Fruit fly (Drosophila melanogaster) whole organism, embryonic: ENCODE data around the gene CG8319.

Experiments used
- Awh ChIP-seq: fragments of 200-800 bp; sonication (Bioruptor generic); IDR thresholded peaks from 2 replicates; pipeline ENCODE4, ENCODE4 v1.3.6; 2022; ENCODE audit warnings: missing biosample characterization, missing genetic modification characterization
- CG10654 ChIP-seq: fragments of 200-800 bp; sonication (Bioruptor generic); optimal IDR thresholded peaks from 2 replicates; lab custom pipeline; 2016; ENCODE audit warnings: missing biosample characterization, missing genetic modification characterization
- CG11560 ChIP-seq: fragments of 200-800 bp; sonication (Bioruptor generic); IDR thresholded peaks from 3 replicates; pipeline ENCODE4 v1.3.6; 2022; ENCODE audit warnings: missing biosample characterization, missing genetic modification characterization
- CG12236 ChIP-seq: fragments of 200-800 bp; sonication (Bioruptor generic); optimal IDR thresholded peaks from 2 replicates; lab custom pipeline; 2016; ENCODE audit warnings: missing biosample characterization, missing genetic modification characterization
- CG12769 ChIP-seq: fragments of 200-800 bp; sonication (Bioruptor generic); optimal IDR thresholded peaks from 2 replicates; lab custom pipeline; 2019; ENCODE audit warnings: missing biosample characterization, mild to moderate bottlenecking, missing genetic modification characterization, moderate library complexity
- CG13424 ChIP-seq: fragments of 200-800 bp; sonication (Bioruptor generic); optimal IDR thresholded peaks from 2 replicates; lab custom pipeline; 2019; ENCODE audit warnings: missing biosample characterization, mild to moderate bottlenecking, missing genetic modification characterization, moderate library complexity
- CG14667 ChIP-seq: fragments of 200-800 bp; sonication (Bioruptor generic); IDR thresholded peaks from 2 replicates; pipeline ENCODE4 v1.3.6; 2022; ENCODE audit warnings: missing biosample characterization, missing genetic modification characterization
- CG15514 ChIP-seq: fragments of 200-800 bp; sonication (Bioruptor generic); optimal IDR thresholded peaks from 3 replicates; lab custom pipeline; 2017; ENCODE audit warnings: missing biosample characterization, missing genetic modification characterization, mild to moderate bottlenecking, moderate library complexity, missing genetic modification reagents
- CG18599 ChIP-seq: fragments of 200-800 bp; sonication (Bioruptor generic); optimal IDR thresholded peaks from 3 replicates; lab custom pipeline; 2017; ENCODE audit warnings: missing biosample characterization, missing genetic modification characterization, mild to moderate bottlenecking, moderate library complexity, missing genetic modification reagents
- CG3065 ChIP-seq: fragments of 200-800 bp; sonication (Bioruptor generic); optimal IDR thresholded peaks from 2 replicates; lab custom pipeline; 2016; ENCODE audit warnings: missing biosample characterization, missing genetic modification characterization
- CG31441 ChIP-seq: fragments of 200-800 bp; sonication (Bioruptor generic); IDR thresholded peaks from 2 replicates; pipeline ENCODE4 v1.3.6; 2022; ENCODE audit warnings: missing biosample characterization, missing genetic modification characterization
- CG43689 ChIP-seq: fragments of 200-800 bp; sonication (Bioruptor generic); IDR thresholded peaks from 2 replicates; pipeline ENCODE4 v1.3.6; 2022; ENCODE audit warnings: missing biosample characterization, missing genetic modification characterization
- CG4707 ChIP-seq: fragments of 200-800 bp; sonication (Bioruptor generic); optimal IDR thresholded peaks from 2 replicates; lab custom pipeline; 2018; ENCODE audit warnings: missing biosample characterization, mild to moderate bottlenecking, missing genetic modification characterization, moderate library complexity
- CG4730 ChIP-seq: fragments of 200-800 bp; sonication (Bioruptor generic); IDR thresholded peaks from 2 replicates; pipeline ENCODE4 v1.3.6; 2022; ENCODE audit warnings: missing biosample characterization, missing genetic modification characterization
- CG6683 ChIP-seq: fragments of 200-800 bp; sonication (Bioruptor generic); optimal IDR thresholded peaks from 2 replicates; lab custom pipeline; 2017; ENCODE audit warnings: missing biosample characterization, mild to moderate bottlenecking, missing genetic modification characterization, missing genetic modification reagents
- CG6854 ChIP-seq: fragments of 200-800 bp; sonication (Bioruptor generic); optimal IDR thresholded peaks from 3 replicates; lab custom pipeline; 2017; ENCODE audit warnings: missing biosample characterization, mild to moderate bottlenecking, missing genetic modification characterization
- CG7357 ChIP-seq: fragments of 200-800 bp; sonication (Bioruptor generic); IDR thresholded peaks from 3 replicates; pipeline ENCODE4 v1.3.6; 2022; ENCODE audit warnings: missing biosample characterization, missing genetic modification characterization
- CG9797 ChIP-seq: fragments of 200-800 bp; sonication (Bioruptor generic); optimal IDR thresholded peaks from 3 replicates; lab custom pipeline; 2018; ENCODE audit warnings: missing biosample characterization, mild to moderate bottlenecking, missing genetic modification characterization
- CoRest ChIP-seq: fragments of 200-800 bp; sonication (Bioruptor generic); optimal IDR thresholded peaks from 3 replicates; lab custom pipeline; 2018; ENCODE audit warnings: missing biosample characterization, mild to moderate bottlenecking, missing genetic modification characterization, moderate library complexity
- D ChIP-seq, 2 experiments: fragments of 200-800 bp in 1 of 2; fragments of >200 bp in 1 of 2; sonication (Bioruptor generic) in 1 of 2; optimal IDR thresholded peaks; 2 replicates in 1 of 2; 3 replicates in 1 of 2; lab custom pipeline; 2017; ENCODE audit warnings: mild to moderate bottlenecking in 1 of 2, missing biosample characterization in 1 of 2, missing genetic modification characterization in 1 of 2, missing genetic modification reagents in 1 of 2
- Deaf1 ChIP-seq: fragments of 200-800 bp; optimal IDR thresholded peaks from 3 replicates; lab custom pipeline; 2019; ENCODE audit warnings: missing biosample characterization, mild to moderate bottlenecking, missing genetic modification characterization, moderate library complexity
- Dll ChIP-seq: fragments of 200-800 bp; sonication (Bioruptor generic); IDR thresholded peaks from 4 replicates; pipeline ENCODE4 v1.3.6; 2022; ENCODE audit warnings: missing biosample characterization, missing genetic modification characterization; ENCODE audit not compliant: partially characterized antibody
- HLH54F ChIP-seq: fragments of 200-800 bp; sonication (Bioruptor generic); optimal IDR thresholded peaks from 3 replicates; lab custom pipeline; 2016; ENCODE audit warnings: missing biosample characterization, missing genetic modification characterization
- HLHmδ ChIP-seq: fragments of 200-800 bp; sonication (Bioruptor generic); optimal IDR thresholded peaks from 2 replicates; lab custom pipeline; 2018; ENCODE audit warnings: missing biosample characterization, mild to moderate bottlenecking, missing genetic modification characterization, moderate library complexity
- Hr3 ChIP-seq: fragments of 200-800 bp; sonication (Bioruptor generic); optimal IDR thresholded peaks from 3 replicates; lab custom pipeline; 2016; ENCODE audit warnings: missing biosample characterization, missing genetic modification characterization
- MESR4 ChIP-seq: fragments of 200-800 bp; sonication (Bioruptor generic); optimal IDR thresholded peaks from 2 replicates; lab custom pipeline; 2018; ENCODE audit warnings: missing biosample characterization, mild to moderate bottlenecking, missing genetic modification characterization, moderate library complexity
- Oaz ChIP-seq: fragments of 200-800 bp; sonication (Bioruptor generic); IDR thresholded peaks from 2 replicates; pipeline ENCODE4 v1.3.6; 2022; ENCODE audit warnings: missing biosample characterization, missing genetic modification characterization
- Sox102F ChIP-seq: fragments of 200-800 bp; sonication (Bioruptor generic); optimal IDR thresholded peaks from 2 replicates; lab custom pipeline; 2018; ENCODE audit warnings: missing biosample characterization, mild to moderate bottlenecking, missing genetic modification characterization, moderate library complexity
- ase ChIP-seq: fragments of 200-800 bp; sonication (Bioruptor generic); IDR thresholded peaks from 3 replicates; pipeline ENCODE4 v1.3.6; 2022; ENCODE audit warnings: missing biosample characterization, missing genetic modification characterization
- az2 ChIP-seq: fragments of 200-800 bp; sonication (Bioruptor generic); optimal IDR thresholded peaks from 3 replicates; lab custom pipeline; 2016; ENCODE audit warnings: missing biosample characterization, missing genetic modification characterization
- corto ChIP-seq: fragments of 200-800 bp; sonication (Bioruptor generic); optimal IDR thresholded peaks from 2 replicates; lab custom pipeline; 2016; ENCODE audit warnings: missing biosample characterization, mild to moderate bottlenecking, missing genetic modification characterization, moderate library complexity
- disco-r ChIP-seq: fragments of 200-800 bp; sonication (Bioruptor generic); optimal IDR thresholded peaks from 2 replicates; lab custom pipeline; 2016; ENCODE audit warnings: missing biosample characterization, missing genetic modification characterization
- emc ChIP-seq: fragments of 200-800 bp; sonication (Bioruptor generic); optimal IDR thresholded peaks from 2 replicates; lab custom pipeline; 2016; ENCODE audit warnings: missing biosample characterization, missing genetic modification characterization
- ems ChIP-seq: fragments of 200-800 bp; sonication (Bioruptor generic); optimal IDR thresholded peaks from 3 replicates; lab custom pipeline; 2016; ENCODE audit warnings: missing biosample characterization, missing genetic modification characterization
- eve ChIP-seq, 2 experiments: fragments of >200 bp; optimal IDR thresholded peaks; 2 replicates each; lab custom pipeline; 2017; ENCODE audit warnings: missing biosample characterization in 2 of 2, missing genetic modification characterization in 2 of 2
- exex ChIP-seq: fragments of 200-800 bp; sonication (Bioruptor generic); optimal IDR thresholded peaks from 4 replicates; lab custom pipeline; 2018; ENCODE audit warnings: missing biosample characterization, mild to moderate bottlenecking, missing genetic modification characterization, moderate library complexity
- eyg ChIP-seq: fragments of 200-800 bp; sonication (Bioruptor generic); optimal IDR thresholded peaks from 3 replicates; lab custom pipeline; 2016; ENCODE audit warnings: missing biosample characterization, missing genetic modification characterization
- fd96Cb ChIP-seq: fragments of 200-800 bp; sonication (Bioruptor generic); optimal IDR thresholded peaks from 2 replicates; lab custom pipeline; 2018; ENCODE audit warnings: missing biosample characterization, mild to moderate bottlenecking, missing genetic modification characterization, moderate library complexity
- fu2 ChIP-seq: fragments of 200-800 bp; sonication (Bioruptor generic); optimal IDR thresholded peaks from 2 replicates; lab custom pipeline; 2016; ENCODE audit warnings: missing biosample characterization, missing genetic modification characterization
- lola ChIP-seq, 3 experiments: fragments of >200 bp in 2 of 3; fragments of 200-800 bp in 1 of 3; sonication (Bioruptor generic) in 1 of 3; optimal IDR thresholded peaks; 2 replicates each; lab custom pipeline; 2017 to 2019; ENCODE audit warnings: missing biosample characterization in 3 of 3, missing genetic modification characterization in 3 of 3, mild to moderate bottlenecking in 1 of 3, moderate library complexity in 1 of 3
- org-1 ChIP-seq: fragments of 200-800 bp; sonication (Bioruptor generic); optimal IDR thresholded peaks from 2 replicates; lab custom pipeline; 2017; ENCODE audit warnings: missing biosample characterization, missing genetic modification characterization
- pan ChIP-seq, 4 experiments: fragments of >200 bp in 3 of 4; fragments of 200-800 bp in 1 of 4; sonication (Bioruptor generic) in 1 of 4; optimal IDR thresholded peaks in 3 of 4; IDR thresholded peaks in 1 of 4; 2 replicates each; pipeline versions ENCODE4 v1.3.6 to Lab custom; 2017 to 2022; ENCODE audit warnings: missing biosample characterization in 2 of 4, missing genetic modification characterization in 2 of 4, mixed read lengths in 1 of 4
- prd ChIP-seq, 3 experiments: fragments of >200 bp in 2 of 3; fragments of 200-800 bp in 1 of 3; sonication (Bioruptor generic) in 1 of 3; optimal IDR thresholded peaks in 2 of 3; IDR thresholded peaks in 1 of 3; 2 replicates in 2 of 3; 3 replicates in 1 of 3; pipeline versions ENCODE4 v1.3.6 to Lab custom; 2017 to 2022; ENCODE audit warnings: missing biosample characterization in 1 of 3, missing genetic modification characterization in 1 of 3
- row ChIP-seq: fragments of 200-800 bp; sonication (Bioruptor generic); IDR thresholded peaks from 3 replicates; pipeline ENCODE4 v1.3.6; 2022; ENCODE audit warnings: missing biosample characterization, missing genetic modification characterization
- salm ChIP-seq: fragments of 200-800 bp; sonication (Bioruptor generic); optimal IDR thresholded peaks from 2 replicates; lab custom pipeline; 2018; ENCODE audit warnings: missing biosample characterization, mild to moderate bottlenecking, missing genetic modification characterization
- slp2 ChIP-seq: fragments of 200-800 bp; sonication (Bioruptor generic); optimal IDR thresholded peaks from 2 replicates; lab custom pipeline; 2016; ENCODE audit warnings: missing biosample characterization, missing genetic modification characterization
- tap ChIP-seq: fragments of 200-800 bp; optimal IDR thresholded peaks from 3 replicates; lab custom pipeline; 2019; ENCODE audit warnings: missing biosample characterization, mild to moderate bottlenecking, missing genetic modification characterization, moderate library complexity
- zfh1 ChIP-seq: fragments of 200-800 bp; sonication (Bioruptor generic); IDR thresholded peaks from 3 replicates; pipeline ENCODE4 v1.3.6; 2022; ENCODE audit warnings: missing biosample characterization, missing genetic modification characterization
- zfh2 ChIP-seq: fragments of 200-800 bp; sonication (Bioruptor generic); optimal IDR thresholded peaks from 2 replicates; lab custom pipeline; 2016; ENCODE audit warnings: missing biosample characterization, missing genetic modification characterization

Gene CG8319

DNA sequence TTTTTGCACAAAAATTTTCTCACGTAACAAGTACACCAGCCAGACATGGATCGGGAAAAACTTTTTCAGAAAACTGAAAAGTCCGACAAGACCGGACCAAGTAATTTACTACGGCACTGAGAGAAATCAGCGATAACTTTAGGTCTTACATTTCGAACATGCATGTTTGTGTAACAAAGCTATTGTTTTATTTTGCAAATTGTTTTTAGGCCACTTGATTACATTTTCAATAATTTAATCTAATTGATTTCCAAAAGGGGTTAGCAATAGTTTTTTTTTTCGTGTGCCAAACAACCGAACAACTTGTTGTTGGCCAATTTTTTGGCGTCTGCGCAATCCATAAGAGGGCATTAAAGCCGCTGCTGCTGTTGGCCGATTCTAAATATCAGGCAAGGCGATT lies 14.0 kb upstream of the CG8319 start (continued):
- TF ChIP-seq zfh2, result peak; percentile 59
- no peak for TF ChIP-seq CG3065 (GFP tag; lab: Kevin White, UChicago)
- no peak for TF ChIP-seq pan (optimal IDR thresholded peaks at IDR 0.05; lab: Kevin White, UChicago)
- peak in 1 of 2 experiments; percentile 72 for TF ChIP-seq pan (GFP tag; optimal IDR thresholded peaks at IDR 0.05 in 1 of 2, IDR thresholded peaks at IDR 0.05 in 1 of 2)
- TF ChIP-seq eve (GFP tag; optimal IDR thresholded peaks at IDR 0.05; lab: Kevin White, UChicago), result peak in 1 of 2 experiments; percentile 56
- TF ChIP-seq CoRest (tag; lab: Kevin White, UChicago), result peak; percentile 28
- peak; percentile 45 for TF ChIP-seq Hr3 (GFP tag; lab: Kevin White, UChicago)
- TF ChIP-seq CG12769 (tag; lab: Kevin White, UChicago), result peak; percentile 69
- TF ChIP-seq CG14667 (GFP tag; lab: Robert Waterston, UW), result no peak
- no peak for TF ChIP-seq salm (tag; lab: Kevin White, UChicago)
- TF ChIP-seq HLHmδ (GFP tag; lab: Kevin White, UChicago), result no peak
- TF ChIP-seq ase (GFP tag; lab: Robert Waterston, UW), result no peak; the same call in 1 of the 3 replicates
- no peak for TF ChIP-seq exex (tag; lab: Kevin White, UChicago)
- TF ChIP-seq CG43689 (GFP tag; lab: Robert Waterston, UW), result no peak
- peak; percentile 13 for TF ChIP-seq Deaf1 (tag; lab: Kevin White, UChicago)
- peak; percentile 65 for TF ChIP-seq CG15514
- peak; percentile 8 for TF ChIP-seq disco-r (GFP tag; lab: Kevin White, UChicago)
- peak; percentile 46 for TF ChIP-seq HLH54F (GFP tag; lab: Kevin White, UChicago)
- peak; percentile 64 for TF ChIP-seq row (GFP tag; lab: Robert Waterston, UW)
- peak; percentile 47 for TF ChIP-seq az2 (GFP tag; lab: Kevin White, UChicago)
- TF ChIP-seq D (optimal IDR thresholded peaks at IDR 0.05; lab: Kevin White, UChicago), result no peak
- peak; percentile 22 for TF ChIP-seq D (GFP tag; optimal IDR thresholded peaks at IDR 0.05; lab: Kevin White, UChicago)
- peak; percentile 43 for TF ChIP-seq CG6854 (GFP tag; lab: Kevin White, UChicago)
- TF ChIP-seq CG31441, result peak; percentile 70
- no peak for TF ChIP-seq Dll
- no peak for TF ChIP-seq lola (GFP tag; optimal IDR thresholded peaks at IDR 0.05; lab: Kevin White, UChicago)
- TF ChIP-seq CG11560 (tag; lab: Robert Waterston, UW), result no peak
- TF ChIP-seq Oaz (GFP tag; lab: Robert Waterston, UW), result no peak
- peak; percentile 82 for TF ChIP-seq Sox102F (GFP tag; lab: Kevin White, UChicago)
- TF ChIP-seq CG18599 (GFP tag; lab: Kevin White, UChicago), result peak; percentile 81
- no peak for TF ChIP-seq MESR4 (GFP tag; lab: Kevin White, UChicago)
- peak; percentile 66 for TF ChIP-seq fd96Cb (tag; lab: Kevin White, UChicago)
- no peak for TF ChIP-seq CG4730 (GFP tag; lab: Robert Waterston, UW)
- peak; percentile 43 for TF ChIP-seq eyg (GFP tag; lab: Kevin White, UChicago)
- peak; percentile 39 for TF ChIP-seq CG12236
- TF ChIP-seq Awh, result 0 out of 2 replicates have a peak, but pooled peaks have one; percentile 44
- TF ChIP-seq CG9797 (GFP tag; lab: Kevin White, UChicago), result no peak
- TF ChIP-seq org-1, result peak; percentile 53
- TF ChIP-seq CG7357 (GFP tag; lab: Robert Waterston, UW), result 0 out of 3 replicates have a peak, but pooled peaks have one; percentile 47
- peak; percentile 66 for TF ChIP-seq corto (GFP tag; lab: Kevin White, UChicago)
- no peak for TF ChIP-seq prd (optimal IDR thresholded peaks at IDR 0.05; lab: Kevin White, UChicago)
- peak; percentile 79 for TF ChIP-seq prd (GFP tag; IDR thresholded peaks at IDR 0.05; lab: Robert Waterston, UW)
- TF ChIP-seq CG6683 (GFP tag; lab: Kevin White, UChicago), result peak; percentile 31
- TF ChIP-seq tap, result peak; percentile 20
- TF ChIP-seq zfh1 (GFP tag; lab: Robert Waterston, UW), result peak; percentile 80
- peak; percentile 52 for TF ChIP-seq emc (GFP tag; lab: Kevin White, UChicago)
- no peak for TF ChIP-seq fu2 (GFP tag; lab: Kevin White, UChicago)
- no peak for TF ChIP-seq CG4707
- TF ChIP-seq ems (GFP tag; lab: Kevin White, UChicago), result peak; percentile 69
- TF ChIP-seq CG13424, result peak; percentile 20
- peak; percentile 12 for TF ChIP-seq slp2 (GFP tag; lab: Kevin White, UChicago)
- peak; percentile 43 for TF ChIP-seq CG10654 (GFP tag; lab: Kevin White, UChicago)
